Worm (Caenorhabditis elegans) whole organism, young adult: ENCODE data around the gene Y46G5A.34.

Experiments
- F33H1.4 ChIP-seq: fragments of 200-800 bp; sonication (Bioruptor generic); IDR thresholded peaks from 2 replicates; pipeline ENCODE4 v1.3.6; 2022; ENCODE audit warnings: missing genetic modification reagents, missing genetic modification characterization, missing compliant biosample characterization
- Y95B8A.8 ChIP-seq: fragments of 200-800 bp; sonication (Bioruptor generic); IDR thresholded peaks from 2 replicates; pipeline ENCODE4 v1.3.6; 2022; ENCODE audit warnings: missing genetic modification reagents, missing genetic modification characterization, missing compliant biosample characterization
- athp-1 ChIP-seq: sonication (generic microtip); optimal IDR thresholded peaks from 2 replicates; lab custom pipeline; 2017; ENCODE audit warnings: mild to moderate bottlenecking, missing genetic modification characterization, missing compliant biosample characterization
- ceh-58 ChIP-seq: fragments of 200-800 bp; sonication (Bioruptor generic); IDR thresholded peaks from 2 replicates; pipeline ENCODE4 v1.3.6; 2022; ENCODE audit warnings: missing genetic modification characterization, missing compliant biosample characterization
- dpl-1 ChIP-seq: fragments of 150-350 bp; optimal IDR thresholded peaks from 2 replicates; lab custom pipeline; 2014; ENCODE audit warnings: missing biosample characterization, missing genetic modification reagents, missing genetic modification characterization
- efl-1 ChIP-seq: fragments of 150-350 bp; optimal IDR thresholded peaks from 2 replicates; lab custom pipeline; 2014; ENCODE audit warnings: missing biosample characterization, missing genetic modification reagents, missing genetic modification characterization
- egrh-3 ChIP-seq: fragments of 200-800 bp; sonication (Bioruptor generic); IDR thresholded peaks from 2 replicates; pipeline ENCODE4 v1.3.6; 2022; ENCODE audit warnings: missing genetic modification reagents, missing genetic modification characterization, missing compliant biosample characterization
- ets-4 ChIP-seq: fragments of 200-800 bp; sonication (Bioruptor generic); optimal IDR thresholded peaks from 2 replicates; lab custom pipeline; 2018; ENCODE audit warnings: mild to moderate bottlenecking, missing genetic modification characterization, missing compliant biosample characterization
- lin-26 ChIP-seq: fragments of 200-800 bp; sonication (Bioruptor generic); IDR thresholded peaks from 2 replicates; pipeline ENCODE4 v1.3.6; 2022; ENCODE audit warnings: missing genetic modification reagents, missing genetic modification characterization, missing compliant biosample characterization
- nhr-179 ChIP-seq: sonication (generic microtip); optimal IDR thresholded peaks from 2 replicates; lab custom pipeline; 2016; ENCODE audit warnings: mild to moderate bottlenecking, missing genetic modification characterization, missing compliant biosample characterization
- snpc-1.1 ChIP-seq: sonication (generic microtip); optimal IDR thresholded peaks from 2 replicates; lab custom pipeline; 2017; ENCODE audit warnings: missing genetic modification characterization, mild to moderate bottlenecking, missing compliant biosample characterization, antibody characterized with exemption, moderate library complexity, missing genotype, missing genetic modification reagents; ENCODE audit not compliant: insufficient read depth

DNA sequence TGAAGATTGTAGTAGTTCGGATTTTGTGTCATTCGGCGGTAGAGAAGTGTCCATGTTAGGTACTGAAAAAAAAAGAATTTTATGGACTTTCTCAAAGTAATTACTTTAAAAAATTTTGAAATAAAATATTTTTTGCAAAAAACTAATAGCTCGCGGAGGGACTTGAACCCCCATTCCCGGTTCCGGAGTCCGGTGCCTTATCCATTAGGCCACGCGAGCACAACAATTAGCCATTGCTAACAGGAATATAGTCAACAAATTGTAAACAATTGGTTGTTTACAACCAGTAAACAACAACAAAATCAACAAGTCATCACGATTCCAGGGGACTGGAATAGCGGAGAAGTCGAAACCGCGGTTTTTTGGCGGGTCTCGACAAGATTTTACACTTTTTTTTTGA lies 47.9 kb upstream of the Y46G5A.34 start:
- no peak for TF ChIP-seq efl-1 (GFP tag; lab: Kevin White, UChicago)
- TF ChIP-seq F33H1.4, result no peak
- no peak for TF ChIP-seq nhr-179 (tag; lab: Kevin White, UChicago)
- TF ChIP-seq dpl-1 (GFP tag; lab: Kevin White, UChicago), result no peak
- TF ChIP-seq Y95B8A.8, result no peak
- TF ChIP-seq ceh-58 (GFP tag; lab: Robert Waterston, UW), result no peak
- no peak for TF ChIP-seq lin-26 (GFP tag; lab: Robert Waterston, UW)
- no peak for TF ChIP-seq ets-4 (GFP tag; lab: Kevin White, UChicago)
- TF ChIP-seq snpc-1.1 (tag; lab: Kevin White, UChicago), result no peak
- no peak for TF ChIP-seq athp-1 (tag; lab: Kevin White, UChicago)
- no peak for TF ChIP-seq egrh-3
